Worm (Caenorhabditis elegans) whole organism, midembryonic: ENCODE data around the gene slc-25A32.

Source experiments
- T22C8.4 ChIP-seq: fragments of 200-800 bp; sonication (Bioruptor generic); IDR thresholded peaks from 2 replicates; pipeline ENCODE4 v1.3.6; 2022; ENCODE audit warnings: missing genetic modification characterization, missing compliant biosample characterization
- flt-1 ChIP-seq: fragments of 200-800 bp; sonication (Bioruptor generic); IDR thresholded peaks from 2 replicates; pipeline ENCODE4 v1.3.6; 2022; ENCODE audit warnings: missing genetic modification characterization, missing compliant biosample characterization
- ref-1 ChIP-seq: fragments of 200-800 bp; sonication (Bioruptor generic); conservative IDR thresholded peaks from 2 replicates; pipeline ENCODE4 v1.3.6; 2022; ENCODE audit warnings: missing genetic modification reagents, missing genetic modification characterization, missing compliant biosample characterization
- ztf-23 ChIP-seq: fragments of 200-800 bp; sonication (Bioruptor generic); IDR thresholded peaks from 2 replicates; pipeline ENCODE4 v1.3.6; 2022; ENCODE audit warnings: missing genetic modification reagents, missing genetic modification characterization, missing compliant biosample characterization
- ztf-29 ChIP-seq: fragments of 200-800 bp; sonication (Bioruptor generic); IDR thresholded peaks from 2 replicates; pipeline ENCODE4 v1.3.6; 2022; ENCODE audit warnings: missing genetic modification reagents, missing genetic modification characterization, missing compliant biosample characterization

DNA sequence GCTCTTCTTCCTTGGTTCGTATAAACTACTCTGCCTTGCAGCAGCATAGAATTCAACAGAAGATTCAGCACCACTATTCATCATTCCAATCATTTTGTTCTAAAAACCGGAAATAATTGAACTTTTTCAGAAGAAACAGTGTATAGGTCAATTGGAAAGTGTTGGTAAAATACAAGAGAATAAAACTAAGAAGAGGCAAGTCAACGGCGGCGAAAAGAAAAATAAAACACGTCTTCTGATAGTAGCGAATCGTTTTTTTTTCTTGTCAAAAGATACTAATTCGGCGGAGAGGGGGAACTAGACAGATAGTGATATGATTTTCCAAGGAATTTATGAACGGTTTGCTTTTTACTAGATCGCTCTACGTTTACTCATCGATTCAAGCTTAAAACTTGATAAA lies 17.1 kb upstream of the slc-25A32 start, which contains the start of gene F35C11.6:
- TF ChIP-seq ztf-29 (no peak), flt-1 (GFP tag; lab: Robert Waterston, UW) (no peak), T22C8.4 (GFP tag; lab: Robert Waterston, UW) (no peak), ref-1 (GFP tag; lab: Robert Waterston, UW) (no peak), ztf-23 (GFP tag; lab: Robert Waterston, UW) (no peak)
